Fruit fly (Drosophila melanogaster): Measurements from ENCODE around the gene Alms1a.
A peak's percentile ranks its signal among the peaks of the same experiment; 100 is the strongest.

Gene Alms1a

DNA sequence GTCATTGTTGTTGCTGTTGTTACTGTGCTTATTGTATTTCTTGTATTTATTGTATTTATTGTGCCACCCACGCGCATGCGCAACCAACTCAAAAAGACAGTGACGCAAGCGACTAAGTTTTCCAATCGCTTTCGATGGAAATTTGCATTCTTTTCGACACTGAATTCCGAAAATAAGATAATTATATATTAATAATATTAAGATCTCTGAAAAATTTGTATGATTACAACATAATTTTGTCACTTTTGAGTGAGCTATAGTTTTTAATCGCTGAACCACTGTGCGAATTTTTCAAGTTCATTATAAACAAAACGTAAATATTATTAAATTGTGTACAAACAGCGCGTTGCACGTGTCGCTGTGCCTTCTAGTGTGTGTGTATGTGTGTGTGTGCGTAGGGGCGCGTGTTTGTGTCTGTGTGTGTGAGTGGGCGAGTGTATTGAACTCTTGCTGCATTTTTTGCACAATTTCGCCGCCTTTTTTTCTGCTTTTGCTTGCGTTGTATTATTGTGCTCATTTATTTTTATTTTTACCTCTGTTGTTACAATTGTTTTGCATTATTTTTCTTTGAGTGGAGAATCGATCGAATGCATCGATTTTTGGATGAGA is 20.0 kb downstream of the Alms1a start (continued):
- TF ChIP-seq esn (GFP tag; optimal IDR thresholded peaks at IDR 0.05) (peak; percentile 46), achi (GFP tag; optimal IDR thresholded peaks at IDR 0.05) (peak; percentile 37), vri (GFP tag; optimal IDR thresholded peaks at IDR 0.05) (no peak), ss (GFP tag; optimal IDR thresholded peaks at IDR 0.05) (no peak), lz (GFP tag; optimal IDR thresholded peaks at IDR 0.05) (peak; percentile 35), CG8119 (GFP tag; IDR thresholded peaks at IDR 0.05) (0 out of 3 replicates have a peak, but pooled peaks have one; percentile 20), dsx (GFP tag; optimal IDR thresholded peaks at IDR 0.05; ENCODE audit: poor library complexity, severe bottlenecking) (no peak), CG6792 (GFP tag; optimal IDR thresholded peaks at IDR 0.05) (peak; percentile 30), Gug (GFP tag; IDR thresholded peaks at IDR 0.05) (0 out of 2 replicates have a peak, but pooled peaks have one; percentile 28), OdsH (GFP tag; optimal IDR thresholded peaks at IDR 0.05) (peak; percentile 33), cyc (GFP tag; optimal IDR thresholded peaks at IDR 0.05) (peak; percentile 8), topi (GFP tag; optimal IDR thresholded peaks at IDR 0.05) (peak; percentile 12), CG31627 (GFP tag; optimal IDR thresholded peaks at IDR 0.05) (peak; percentile 22), CG3919 (GFP tag; optimal IDR thresholded peaks at IDR 0.05) (peak; percentile 19), CG8319 (GFP tag; optimal IDR thresholded peaks at IDR 0.05) (no peak), CG9139 (GFP tag; optimal IDR thresholded peaks at IDR 0.05) (no peak), Hr38 (GFP tag; optimal IDR thresholded peaks at IDR 0.05) (no peak), Blimp-1 (GFP tag; optimal IDR thresholded peaks at IDR 0.05) (no peak), CG3032 (tag; optimal IDR thresholded peaks at IDR 0.05) (no peak), CG10669 (GFP tag; optimal IDR thresholded peaks at IDR 0.05) (no peak)

DNA sequence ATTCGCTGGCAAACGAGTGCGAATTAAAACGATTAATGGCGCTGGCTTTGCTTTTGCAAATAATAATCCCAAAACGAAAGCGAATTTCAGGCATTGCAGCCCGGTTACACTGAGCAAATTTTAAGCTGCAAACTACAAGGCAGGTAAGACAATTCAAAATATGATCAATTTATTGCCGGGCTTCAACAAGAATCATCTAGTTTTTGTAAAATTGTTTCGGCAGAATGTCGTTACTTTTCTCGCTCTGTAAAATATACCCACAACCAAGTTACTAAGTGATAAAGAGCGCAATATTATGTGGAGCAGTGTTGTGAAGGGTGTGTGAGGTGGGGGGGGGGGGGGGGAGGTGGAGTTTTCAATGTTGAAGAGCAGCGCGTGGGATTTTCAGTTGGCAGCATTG is 20.9 kb downstream of the Alms1a start:
- TF ChIP-seq CG16779 (tag; optimal IDR thresholded peaks at IDR 0.05) (no peak), Eip75B (GFP tag; optimal IDR thresholded peaks at IDR 0.05) (peak; percentile 8), CG9139 (GFP tag; optimal IDR thresholded peaks at IDR 0.05) (no peak), CG8319 (GFP tag; optimal IDR thresholded peaks at IDR 0.05) (no peak), CG3032 (tag; optimal IDR thresholded peaks at IDR 0.05) (no peak), Ets21C (GFP tag; optimal IDR thresholded peaks at IDR 0.05) (peak; percentile 8), cyc (GFP tag; optimal IDR thresholded peaks at IDR 0.05) (peak; percentile 40), CG34406 (GFP tag; optimal IDR thresholded peaks at IDR 0.05) (peak; percentile 7), Sox15 (GFP tag; optimal IDR thresholded peaks at IDR 0.05) (no peak), CG3919 (GFP tag; optimal IDR thresholded peaks at IDR 0.05) (peak; percentile 2), spab (GFP tag; optimal IDR thresholded peaks at IDR 0.05) (no peak), CG11902 (GFP tag; optimal IDR thresholded peaks at IDR 0.05) (no peak), Eip78C (GFP tag) (peak; percentile 37), esn (GFP tag; optimal IDR thresholded peaks at IDR 0.05) (peak; percentile 43), Gug (GFP tag; IDR thresholded peaks at IDR 0.05) (peak; percentile 33), topi (GFP tag; optimal IDR thresholded peaks at IDR 0.05) (peak; percentile 50), dsx (GFP tag; optimal IDR thresholded peaks at IDR 0.05; ENCODE audit: poor library complexity, severe bottlenecking) (no peak), CG31627 (GFP tag; optimal IDR thresholded peaks at IDR 0.05) (peak; percentile 33), CG6276 (GFP tag; optimal IDR thresholded peaks at IDR 0.05) (no peak), lz (GFP tag; optimal IDR thresholded peaks at IDR 0.05) (peak; percentile 20), CG6808 (GFP tag; optimal IDR thresholded peaks at IDR 0.05) (no peak), CG11762 (GFP tag; optimal IDR thresholded peaks at IDR 0.05; ENCODE audit: insufficient read depth) (no peak), fd59A (GFP tag; optimal IDR thresholded peaks at IDR 0.05) (no peak), Blimp-1 (GFP tag; optimal IDR thresholded peaks at IDR 0.05) (no peak), fkh (GFP tag; optimal IDR thresholded peaks at IDR 0.05) (no peak), eg (GFP tag; IDR thresholded peaks at IDR 0.05) (peak; percentile 52; the same call in 1 of the 3 replicates), fd85E (GFP tag; optimal IDR thresholded peaks at IDR 0.05) (no peak), vri (GFP tag; optimal IDR thresholded peaks at IDR 0.05) (no peak), Lpt (GFP tag; optimal IDR thresholded peaks at IDR 0.05) (no peak), CG8632 (GFP tag; optimal IDR thresholded peaks at IDR 0.05) (no peak), svp (GFP tag) (peak; percentile 52), CG8119 (GFP tag; IDR thresholded peaks at IDR 0.05) (0 out of 3 replicates have a peak, but pooled peaks have one; percentile 13), CG1621 (tag; optimal IDR thresholded peaks at IDR 0.05) (no peak), CG6792 (GFP tag; optimal IDR thresholded peaks at IDR 0.05) (no peak), Hr4 (GFP tag; optimal IDR thresholded peaks at IDR 0.05) (no peak), CG6854 (GFP tag; optimal IDR thresholded peaks at IDR 0.05) (no peak), achi (GFP tag; optimal IDR thresholded peaks at IDR 0.05) (no peak), CG10631 (GFP tag; optimal IDR thresholded peaks at IDR 0.05) (peak; percentile 8), net (GFP tag; optimal IDR thresholded peaks at IDR 0.05) (peak; percentile 25), CG6163 (GFP tag; IDR thresholded peaks at IDR 0.05) (peak; percentile 33; the same call in 1 of the 3 replicates), Smox (GFP tag; optimal IDR thresholded peaks at IDR 0.05) (peak; percentile 31), acj6 (GFP tag; optimal IDR thresholded peaks at IDR 0.05) (peak; percentile 25)

Data from whole organism, prepupa.